Fruit fly (Drosophila melanogaster): ENCODE data around the gene Or85e.
A peak's percentile ranks its signal among the peaks of the same experiment; 100 is the strongest.

Gene Or85e

dm6 chr3R:8650741-8651140 is 15.1 kb upstream of the Or85e start, which contains the start of the genes Mkk4 and SLIRP2 (continued):
- TF ChIP-seq CG3726 (GFP tag; IDR thresholded peaks at IDR 0.05) (peak; percentile 98), cato (GFP tag; optimal IDR thresholded peaks at IDR 0.05; ENCODE audit: borderline replicate concordance) (peak; percentile 99), CG4424 (GFP tag; optimal IDR thresholded peaks at IDR 0.05) (peak; percentile 99), ken (GFP tag; IDR thresholded peaks at IDR 0.05) (peak; percentile 99), fru (optimal IDR thresholded peaks at IDR 0.05) (no peak), HmgZ (tag; optimal IDR thresholded peaks at IDR 0.05) (peak; percentile 99), fd102C (GFP tag; optimal IDR thresholded peaks at IDR 0.05) (peak; percentile 95), CG6272 (GFP tag; IDR thresholded peaks at IDR 0.05) (peak; percentile 98), CG1529 (GFP tag; optimal IDR thresholded peaks at IDR 0.05) (peak; percentile 97), CG6254 (GFP tag; optimal IDR thresholded peaks at IDR 0.05) (peak; percentile 97), Sox102F (GFP tag; optimal IDR thresholded peaks at IDR 0.05) (peak; percentile 99), HLHmδ (GFP tag; optimal IDR thresholded peaks at IDR 0.05) (peak; percentile 10), CG33557 (GFP tag; optimal IDR thresholded peaks at IDR 0.05) (peak; percentile 99), CG14860 (GFP tag; IDR thresholded peaks at IDR 0.05; ENCODE audit: partially characterized antibody) (peak; percentile 81), CG10565 (GFP tag; optimal IDR thresholded peaks at IDR 0.05) (peak; percentile 97), CG8359 (GFP tag; optimal IDR thresholded peaks at IDR 0.05; ENCODE audit: borderline replicate concordance) (peak; percentile 93), CG6854 (GFP tag; optimal IDR thresholded peaks at IDR 0.05) (peak; percentile 97), jumu (GFP tag; optimal IDR thresholded peaks at IDR 0.05) (peak; percentile 99), grn (GFP tag; optimal IDR thresholded peaks at IDR 0.05) (peak; percentile 91), cas (GFP tag; IDR thresholded peaks at IDR 0.05) (peak; percentile 97), Hr3 (GFP tag; optimal IDR thresholded peaks at IDR 0.05) (peak; percentile 99), CG8924 (tag; optimal IDR thresholded peaks at IDR 0.05) (peak; percentile 99), pzg (GFP tag; optimal IDR thresholded peaks at IDR 0.05) (peak; percentile 85), CG6683 (GFP tag; optimal IDR thresholded peaks at IDR 0.05) (peak; percentile 96), abd-A (tag; optimal IDR thresholded peaks at IDR 0.05) (no peak), onecut (GFP tag; IDR thresholded peaks at IDR 0.05) (peak; percentile 97), CG15073 (GFP tag; optimal IDR thresholded peaks at IDR 0.05) (peak; percentile 92), ssp (GFP tag; IDR thresholded peaks at IDR 0.05) (peak; percentile 94), Poxn (GFP tag; IDR thresholded peaks at IDR 0.05) (peak; percentile 97), Doc2 (GFP tag; IDR thresholded peaks at IDR 0.05) (peak; percentile 96), dmrt11E (tag; optimal IDR thresholded peaks at IDR 0.05) (peak; percentile 99), gcm (GFP tag; optimal IDR thresholded peaks at IDR 0.05) (peak; percentile 99), Bdp1 (GFP tag; optimal IDR thresholded peaks at IDR 0.05) (peak; percentile 95), Aef1 (GFP tag; IDR thresholded peaks at IDR 0.05) (peak; percentile 99), CG2199 (GFP tag; IDR thresholded peaks at IDR 0.05) (peak; percentile 99), CG30020 (tag; optimal IDR thresholded peaks at IDR 0.05) (peak; percentile 93), Blimp-1 (GFP tag; optimal IDR thresholded peaks at IDR 0.05) (peak; percentile 97), tup (GFP tag; optimal IDR thresholded peaks at IDR 0.05) (peak; percentile 98), CG4820 (GFP tag; optimal IDR thresholded peaks at IDR 0.05) (peak; percentile 99), Awh (GFP tag; IDR thresholded peaks at IDR 0.05) (peak; percentile 99), CG4328 (GFP tag; optimal IDR thresholded peaks at IDR 0.05) (peak; percentile 97), CG1024 (GFP tag; IDR thresholded peaks at IDR 0.05) (peak; percentile 96), zfh2 (GFP tag; optimal IDR thresholded peaks at IDR 0.05) (peak; percentile 99), NFAT (GFP tag; IDR thresholded peaks at IDR 0.05) (peak; percentile 98), Stat92E (GFP tag; optimal IDR thresholded peaks at IDR 0.05) (peak in 1 of 3 experiments; percentile 95), wor (GFP tag; IDR thresholded peaks at IDR 0.05) (peak; percentile 98), cad (GFP tag; optimal IDR thresholded peaks at IDR 0.05) (no peak), CTCF (GFP tag; optimal IDR thresholded peaks at IDR 0.05) (peak; percentile 75), CG14050 (GFP tag; IDR thresholded peaks at IDR 0.05) (peak; percentile 99), CG10267 (tag; optimal IDR thresholded peaks at IDR 0.05) (peak; percentile 96), CG9437 (GFP tag; optimal IDR thresholded peaks at IDR 0.05) (peak; percentile 95), Deaf1 (tag; optimal IDR thresholded peaks at IDR 0.05) (peak; percentile 87)

All from whole organism, embryonic.